Worm (Caenorhabditis elegans): Measurements from ENCODE around the gene pygl-1.
"Not testable (repeated sequence)": the region's sequence is repeated elsewhere in the genome, so short reads cannot be mapped to it uniquely, and the experiment has no call there.

DNA sequence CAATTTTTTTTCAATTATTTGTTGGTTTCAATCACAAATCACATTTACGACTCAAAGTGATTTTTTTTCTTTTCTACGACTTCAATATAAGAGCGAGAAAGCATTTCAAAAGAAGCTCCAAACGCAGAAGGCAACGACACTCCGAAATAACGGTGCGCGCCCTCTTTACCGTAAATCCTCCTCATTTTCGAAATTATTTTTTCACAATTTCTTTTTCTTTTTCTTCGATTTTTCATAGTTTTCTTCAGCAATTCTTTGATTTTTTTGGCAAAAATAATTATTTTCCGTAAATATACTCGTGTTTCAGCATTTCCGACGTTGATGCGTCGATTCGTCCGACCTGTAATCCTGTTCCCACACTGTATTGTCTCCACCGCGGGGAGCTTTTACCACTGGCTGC lies 8.1 kb upstream of the pygl-1 start, which contains the start of gene F40C5.2:
- TF ChIP-seq mbf-1 (tag; optimal IDR thresholded peaks at IDR 0.05); ceh-16 (tag; optimal IDR thresholded peaks at IDR 0.05); nhr-6 (tag; optimal IDR thresholded peaks at IDR 0.05); C34F6.9 (tag; optimal IDR thresholded peaks at IDR 0.05); mab-5 (tag; optimal IDR thresholded peaks at IDR 0.05); zag-1 (tag; optimal IDR thresholded peaks at IDR 0.05); R02D3.7 (tag; optimal IDR thresholded peaks at IDR 0.05); nhr-237 (tag; optimal IDR thresholded peaks at IDR 0.05); nhr-77 (tag; optimal IDR thresholded peaks at IDR 0.05); ama-1 (optimal IDR thresholded peaks at IDR 0.05); F13H6.1 (tag; optimal IDR thresholded peaks at IDR 0.05); aly-2 (tag; optimal IDR thresholded peaks at IDR 0.05): not testable (repeated sequence)
